Worm (Caenorhabditis elegans) whole organism, L4/young adult: ENCODE data around the gene C27C12.4.
A peak's percentile ranks its signal among the peaks of the same experiment; 100 is the strongest.

ENCODE experiments used
- W03F9.2 ChIP-seq: fragments of 150-350 bp; optimal IDR thresholded peaks from 2 replicates; lab custom pipeline; 2014; ENCODE audit warnings: missing biosample characterization, missing genetic modification characterization
- him-1 ChIP-seq: sonication (generic microtip); optimal IDR thresholded peaks from 2 replicates; lab custom pipeline; 2016; ENCODE audit warnings: missing genotype, missing genetic modification reagents, missing genetic modification characterization, missing compliant biosample characterization

- TF ChIP-seq him-1 (peak; percentile 43), W03F9.2 (tag; lab: Kevin White, UChicago) (peak; percentile 71)
Observed at ce11 chrX:14824490-14825050, 29.3 kb upstream of the C27C12.4 start, which contains the start of gene mbk-1.
